Fruit fly (Drosophila melanogaster): ENCODE measurements around the gene CG9777.

CG9777 gene

DNA sequence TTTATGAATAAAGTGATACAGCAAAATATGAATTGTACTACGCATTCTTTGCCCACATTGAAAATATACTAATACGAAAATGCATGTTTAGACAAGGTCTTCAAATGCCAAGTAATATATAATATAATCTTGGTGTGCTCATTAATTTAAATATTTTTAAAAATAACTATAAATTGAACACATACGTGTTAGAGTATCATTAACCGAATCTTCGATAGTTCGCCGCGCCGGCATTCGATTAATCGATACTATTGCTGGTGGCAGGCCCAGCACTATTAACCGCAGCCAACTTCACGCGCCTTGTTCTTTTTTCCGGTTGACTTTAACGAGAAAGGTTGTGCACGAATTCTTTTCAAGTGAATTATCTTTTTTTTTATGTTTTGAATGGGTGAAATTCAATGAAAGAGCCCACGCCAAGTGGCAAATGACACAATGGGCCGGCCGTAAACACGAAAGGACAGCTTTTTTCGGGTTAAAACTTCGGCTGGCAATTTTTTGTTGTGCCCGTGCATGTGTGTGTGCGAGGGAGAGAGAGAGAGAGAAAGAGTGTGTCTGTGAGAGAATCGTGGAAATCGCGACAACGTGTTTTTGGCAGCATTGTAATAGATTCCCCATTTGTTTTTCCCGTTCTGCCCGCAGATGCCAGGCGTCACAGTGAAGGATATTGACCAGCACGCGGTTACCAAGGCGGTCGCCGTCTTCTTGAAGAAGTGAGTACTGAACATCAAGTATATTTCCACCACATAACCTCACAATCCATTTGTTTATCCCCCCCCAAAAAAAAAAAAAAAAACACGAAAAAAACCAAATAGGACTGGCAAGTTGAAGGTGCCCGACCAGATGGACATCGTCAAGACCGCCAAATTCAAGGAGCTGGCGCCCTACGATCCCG lies 5.8 kb upstream of the CG9777 start, which contains the start of gene RpS19a (continued):
- TF ChIP-seq CG3847 (GFP tag; IDR thresholded peaks at IDR 0.05) (peak; percentile 59), Atf6 (GFP tag; IDR thresholded peaks at IDR 0.05) (peak; percentile 69), YL-1 (GFP tag; optimal IDR thresholded peaks at IDR 0.05) (peak; percentile 94), wdn (GFP tag; IDR thresholded peaks at IDR 0.05) (peak; percentile 57), gsb (GFP tag; IDR thresholded peaks at IDR 0.05) (0 out of 2 replicates have a peak, but pooled peaks have one; percentile 48), pnt (GFP tag; optimal IDR thresholded peaks at IDR 0.05) (no peak), CG13894 (tag; optimal IDR thresholded peaks at IDR 0.05) (peak; percentile 75), toy (GFP tag; IDR thresholded peaks at IDR 0.05) (peak; percentile 26; the same call in 1 of the 2 replicates), CG11398 (GFP tag; optimal IDR thresholded peaks at IDR 0.05) (peak; percentile 42), Elba2 (GFP tag; optimal IDR thresholded peaks at IDR 0.05) (no peak), org-1 (GFP tag; optimal IDR thresholded peaks at IDR 0.05) (peak; percentile 73), Sin3A (optimal IDR thresholded peaks at IDR 0.05) (peak; percentile 49), CrebB (tag; optimal IDR thresholded peaks at IDR 0.05) (peak; percentile 87), dysf (GFP tag; IDR thresholded peaks at IDR 0.05) (peak; percentile 67), CG10431 (GFP tag; optimal IDR thresholded peaks at IDR 0.05) (peak; percentile 80), CG3407 (GFP tag; optimal IDR thresholded peaks at IDR 0.05) (peak; percentile 67), Dp (GFP tag; optimal IDR thresholded peaks at IDR 0.05) (peak; percentile 40), CG6854 (GFP tag; optimal IDR thresholded peaks at IDR 0.05) (peak; percentile 80), ase (GFP tag; IDR thresholded peaks at IDR 0.05) (peak; percentile 73; the same call in 2 of the 3 replicates), HHEX (GFP tag; optimal IDR thresholded peaks at IDR 0.05) (peak; percentile 91), Dip2 (GFP tag; IDR thresholded peaks at IDR 0.05) (no peak), CG14014 (GFP tag; IDR thresholded peaks at IDR 0.05) (peak; percentile 72), pzg (GFP tag; optimal IDR thresholded peaks at IDR 0.05) (no peak), CG8281 (tag; optimal IDR thresholded peaks at IDR 0.05) (peak; percentile 39), ssp (GFP tag; IDR thresholded peaks at IDR 0.05) (no peak; the same call in 1 of the 2 replicates), sim (GFP tag; IDR thresholded peaks at IDR 0.05) (peak; percentile 79), CG18262 (tag; optimal IDR thresholded peaks at IDR 0.05) (peak; percentile 60), zen (tag; optimal IDR thresholded peaks at IDR 0.05) (peak; percentile 40), CG1602 (GFP tag; optimal IDR thresholded peaks at IDR 0.05) (no peak), CG12769 (tag; optimal IDR thresholded peaks at IDR 0.05) (peak; percentile 53), Antp (GFP tag; optimal IDR thresholded peaks at IDR 0.05) (no peak), CG31365 (tag; optimal IDR thresholded peaks at IDR 0.05) (peak; percentile 81), Adf1 (GFP tag; IDR thresholded peaks at IDR 0.05) (no peak), Myb (GFP tag; optimal IDR thresholded peaks at IDR 0.05) (peak; percentile 5), Dek (tag; optimal IDR thresholded peaks at IDR 0.05) (peak; percentile 56), Lpt (GFP tag; optimal IDR thresholded peaks at IDR 0.05) (no peak), CG17385 (GFP tag; optimal IDR thresholded peaks at IDR 0.05) (peak; percentile 85), E2f2 (GFP tag; IDR thresholded peaks at IDR 0.05) (peak; percentile 58), seq (GFP tag; IDR thresholded peaks at IDR 0.05) (peak; percentile 53; the same call in 1 of the 2 replicates), chn (GFP tag; optimal IDR thresholded peaks at IDR 0.05) (peak; percentile 20), CG15696 (tag; optimal IDR thresholded peaks at IDR 0.05) (no peak), CG13624 (GFP tag; optimal IDR thresholded peaks at IDR 0.05) (peak; percentile 27), Drgx (GFP tag; IDR thresholded peaks at IDR 0.05) (no peak; the same call in none of the 2 replicates), CG8290 (GFP tag; optimal IDR thresholded peaks at IDR 0.05) (peak; percentile 15), CG8290 (tag; optimal IDR thresholded peaks at IDR 0.05) (peak; percentile 78 to 79), Dad (GFP tag; optimal IDR thresholded peaks at IDR 0.05) (peak; percentile 35), HLHmδ (GFP tag; optimal IDR thresholded peaks at IDR 0.05) (peak; percentile 97), NC2β (GFP tag; optimal IDR thresholded peaks at IDR 0.05) (peak; percentile 87), CG17328 (GFP tag; IDR thresholded peaks at IDR 0.05) (peak; percentile 89), Dfd (GFP tag; optimal IDR thresholded peaks at IDR 0.05) (no peak)
